Worm (Caenorhabditis elegans) whole organism, mixed stage, embryonic: ENCODE results near the gene T16G1.7.

Experiments
- ces-1 ChIP-seq: fragments of 150-350 bp; optimal IDR thresholded peaks from 2 replicates; lab custom pipeline; 2014; ENCODE audit warnings: missing biosample characterization, missing genetic modification reagents, missing genetic modification characterization
- elt-1 ChIP-seq: sonication (generic microtip); optimal IDR thresholded peaks from 2 replicates; lab custom pipeline; 2017; ENCODE audit warnings: missing genetic modification characterization, mild to moderate bottlenecking, missing compliant biosample characterization, antibody characterized with exemption, moderate library complexity, borderline replicate concordance; ENCODE audit not compliant: insufficient read depth
- elt-3 ChIP-seq: fragments of 150-350 bp; optimal IDR thresholded peaks from 2 replicates; lab custom pipeline; 2014; ENCODE audit warnings: missing biosample characterization, missing genetic modification characterization
- hlh-1 ChIP-seq: fragments of 150-350 bp; optimal IDR thresholded peaks from 2 replicates; lab custom pipeline; 2014; ENCODE audit warnings: missing biosample characterization, missing genetic modification reagents, missing genetic modification characterization
- lin-13 ChIP-seq: fragments of 150-350 bp; optimal IDR thresholded peaks from 2 replicates; lab custom pipeline; 2014; ENCODE audit warnings: missing biosample characterization, missing genetic modification characterization
- lsy-2 ChIP-seq: fragments of 150-350 bp; optimal IDR thresholded peaks from 2 replicates; lab custom pipeline; 2014; ENCODE audit warnings: missing biosample characterization, missing genetic modification characterization
- mep-1 ChIP-seq: fragments of 150-350 bp; optimal IDR thresholded peaks from 2 replicates; lab custom pipeline; 2017; ENCODE audit warnings: missing biosample characterization, missing genetic modification reagents, missing genetic modification characterization, inconsistent platforms
- nhr-28 ChIP-seq: fragments of 150-350 bp; optimal IDR thresholded peaks from 2 replicates; lab custom pipeline; 2014; ENCODE audit warnings: missing biosample characterization, missing genetic modification characterization
- pha-4 ChIP-seq: fragments of 150-350 bp; optimal IDR thresholded peaks from 2 replicates; lab custom pipeline; 2018; ENCODE audit warnings: missing biosample characterization, missing genetic modification reagents, missing genetic modification characterization
- snpc-4 ChIP-seq: fragments of 150-350 bp; optimal IDR thresholded peaks from 2 replicates; lab custom pipeline; 2014; ENCODE audit warnings: missing biosample characterization, missing genetic modification characterization
- unc-39 ChIP-seq: fragments of 150-350 bp; optimal IDR thresholded peaks from 2 replicates; lab custom pipeline; 2014; ENCODE audit warnings: missing biosample characterization, missing genetic modification characterization

ce11 chrV:12919705-12920104 lies 15.2 kb downstream of the T16G1.7 start, which contains the start of gene lipl-1:
- TF ChIP-seq lin-13 (tag; lab: Kevin White, UChicago) (no peak), mep-1 (tag; lab: Kevin White, UChicago) (no peak), hlh-1 (tag; lab: Kevin White, UChicago) (no peak), ces-1 (GFP tag; lab: Kevin White, UChicago) (no peak), unc-39 (tag; lab: Kevin White, UChicago) (no peak), snpc-4 (tag; lab: Kevin White, UChicago) (no peak), nhr-28 (tag; lab: Kevin White, UChicago) (no peak), pha-4 (tag; lab: Kevin White, UChicago) (no peak), elt-3 (no peak), lsy-2 (tag; lab: Kevin White, UChicago) (no peak), elt-1 (tag; lab: Kevin White, UChicago) (no peak)
